Worm (Caenorhabditis elegans): ENCODE data around the gene bus-8A.

Gene bus-8A

DNA sequence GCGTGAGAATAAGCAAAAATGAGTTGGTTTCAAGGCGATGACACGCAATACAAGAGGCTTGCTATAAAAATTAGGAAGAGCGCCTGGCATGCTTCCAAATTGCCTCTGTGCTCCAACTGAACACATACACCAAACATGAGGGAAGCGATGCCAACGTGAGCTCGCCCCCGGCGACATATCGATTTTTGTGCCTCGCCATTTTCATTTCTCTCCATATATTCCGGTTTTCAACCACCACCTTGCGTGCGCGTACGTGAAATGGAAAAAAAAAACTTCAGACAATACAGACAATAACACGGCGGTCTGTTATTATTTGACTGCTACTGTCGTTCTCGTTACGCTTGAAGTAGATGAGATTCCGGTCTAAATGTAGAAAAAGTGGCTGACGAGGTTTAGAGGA lies 15.2 kb downstream of the bus-8A start:
- TF ChIP-seq B0310.2 (tag; optimal IDR thresholded peaks at IDR 0.05), result no peak

DNA sequence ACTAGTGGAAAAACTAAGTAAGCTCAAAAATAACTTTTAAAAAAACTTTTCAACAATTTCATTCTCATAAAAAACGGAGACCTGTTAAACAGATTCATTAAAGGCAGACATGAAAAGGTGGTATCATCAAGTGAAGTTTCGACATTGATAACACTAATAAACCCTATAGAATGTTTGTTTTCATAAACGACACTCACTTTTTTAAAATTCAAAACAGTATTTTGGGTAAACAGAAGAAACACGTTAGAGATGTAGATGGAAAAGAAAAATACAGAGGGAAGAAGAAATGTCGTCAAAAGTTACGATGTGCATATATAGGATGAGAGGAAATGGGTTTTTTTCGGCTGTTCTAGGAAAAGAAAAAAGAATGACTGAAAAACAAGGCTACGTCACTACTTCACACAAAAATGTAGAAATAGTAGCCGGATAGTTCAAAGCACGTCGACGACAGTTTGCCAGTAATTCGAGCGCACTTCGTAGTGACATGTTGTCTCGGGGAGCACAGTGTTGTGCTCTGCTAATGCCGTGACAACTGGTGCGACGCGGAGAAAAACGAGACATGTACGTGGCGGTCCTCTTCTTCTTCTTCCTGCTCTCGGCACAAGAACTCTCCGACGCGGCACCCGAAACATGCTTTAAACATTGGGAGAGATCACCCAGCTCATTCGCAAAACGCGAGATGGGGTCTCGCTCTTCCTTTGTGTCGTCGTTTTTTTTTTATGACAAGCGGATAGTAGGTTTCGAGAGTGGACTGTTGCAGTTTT lies 16.6 kb downstream of the bus-8A start:
- TF ChIP-seq tbx-11 (GFP tag; IDR thresholded peaks at IDR 0.05), result no peak
- TF ChIP-seq hmg-4 (GFP tag; optimal IDR thresholded peaks at IDR 0.05), result peak; percentile 15

DNA sequence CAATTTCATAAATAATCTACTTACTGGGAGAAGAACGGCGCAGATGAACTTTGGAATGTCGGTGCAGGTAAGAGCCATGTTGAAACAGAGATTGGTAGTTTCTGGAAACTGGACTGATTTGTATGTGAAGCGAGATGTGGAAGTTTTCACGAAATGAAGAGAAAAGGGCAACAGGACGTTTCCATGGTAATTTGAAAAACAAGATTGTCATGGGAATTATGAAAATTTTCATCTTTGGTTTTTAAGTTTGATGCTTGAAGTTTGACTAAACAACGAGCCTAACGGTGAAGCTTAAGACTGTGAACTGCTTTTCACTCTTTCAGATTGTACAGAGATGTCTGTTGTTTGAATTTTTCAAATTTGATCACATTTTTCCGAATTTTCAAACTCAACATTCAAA lies 19.5 kb downstream of the bus-8A start, which contains the start of gene T23F2.3:
Gene T23F2.3 (minus strand): TSS at position 101 of the 400 bp plus-strand sequence.
- no peak for TF ChIP-seq sea-1 (GFP tag; conservative IDR thresholded peaks at IDR 0.05)

DNA sequence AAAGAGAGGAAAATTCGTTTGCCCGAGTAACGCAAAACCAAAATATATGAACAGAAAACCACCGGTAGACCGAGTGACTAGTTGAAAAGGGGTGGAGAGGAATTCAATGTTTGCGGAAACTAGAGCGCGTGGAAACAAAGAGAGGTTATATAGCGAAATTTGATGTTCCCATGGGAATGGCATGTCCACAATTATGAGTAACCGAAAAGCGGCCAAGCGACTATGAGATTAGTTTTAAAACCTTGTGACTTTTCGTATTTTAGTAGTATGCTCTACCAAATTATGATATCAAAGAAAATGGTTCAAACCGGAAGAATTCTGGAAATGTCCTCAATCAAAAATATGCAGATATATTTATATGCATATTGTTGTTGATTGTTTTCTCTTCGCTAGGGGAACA lies 20.0 kb downstream of the bus-8A start:
- TF ChIP-seq aly-1 (tag; optimal IDR thresholded peaks at IDR 0.05) (no peak), ama-1 (optimal IDR thresholded peaks at IDR 0.05) (no peak), F13C5.2 (tag; optimal IDR thresholded peaks at IDR 0.05) (no peak), flt-1 (GFP tag; IDR thresholded peaks at IDR 0.05) (no peak), hmbx-1 (tag; optimal IDR thresholded peaks at IDR 0.05) (no peak), scrt-1 (GFP tag; IDR thresholded peaks at IDR 0.05) (no peak), ceh-36 (tag; optimal IDR thresholded peaks at IDR 0.05) (no peak), hmg-4 (GFP tag; optimal IDR thresholded peaks at IDR 0.05) (no peak), hnd-1 (tag; optimal IDR thresholded peaks at IDR 0.05) (no peak), ets-7 (tag; optimal IDR thresholded peaks at IDR 0.05) (no peak), pes-1 (GFP tag; IDR thresholded peaks at IDR 0.05) (no peak), tbx-37 (GFP tag; conservative IDR thresholded peaks at IDR 0.05) (no peak), B0310.2 (tag; optimal IDR thresholded peaks at IDR 0.05) (no peak), tra-4 (tag; optimal IDR thresholded peaks at IDR 0.05) (no peak), tbx-11 (GFP tag; IDR thresholded peaks at IDR 0.05) (no peak), ceh-13 (GFP tag; optimal IDR thresholded peaks at IDR 0.05) (no peak), sea-1 (GFP tag; conservative IDR thresholded peaks at IDR 0.05) (no peak)

DNA sequence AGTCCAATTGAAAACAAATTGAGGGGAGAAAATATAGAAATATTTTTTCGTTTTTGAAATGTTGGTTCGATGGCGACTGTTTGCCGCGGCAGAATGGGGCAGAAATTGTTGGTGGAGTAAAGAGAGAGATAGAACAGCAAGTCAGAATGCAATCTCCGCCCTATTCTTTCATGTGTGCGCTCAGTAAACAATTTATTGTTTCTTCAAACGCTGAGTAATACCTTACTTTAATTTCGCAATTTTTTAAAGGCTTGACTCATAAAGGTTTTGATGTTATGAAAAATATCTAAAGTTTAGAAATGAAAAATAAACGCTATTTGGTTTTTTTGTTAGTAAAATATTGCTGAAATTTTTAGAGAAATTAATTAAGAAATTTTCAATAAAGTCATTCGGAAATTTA lies 21.6 kb downstream of the bus-8A start:
- TF ChIP-seq hmg-4 (GFP tag; optimal IDR thresholded peaks at IDR 0.05) (no peak), hnd-1 (tag; optimal IDR thresholded peaks at IDR 0.05) (no peak)

DNA sequence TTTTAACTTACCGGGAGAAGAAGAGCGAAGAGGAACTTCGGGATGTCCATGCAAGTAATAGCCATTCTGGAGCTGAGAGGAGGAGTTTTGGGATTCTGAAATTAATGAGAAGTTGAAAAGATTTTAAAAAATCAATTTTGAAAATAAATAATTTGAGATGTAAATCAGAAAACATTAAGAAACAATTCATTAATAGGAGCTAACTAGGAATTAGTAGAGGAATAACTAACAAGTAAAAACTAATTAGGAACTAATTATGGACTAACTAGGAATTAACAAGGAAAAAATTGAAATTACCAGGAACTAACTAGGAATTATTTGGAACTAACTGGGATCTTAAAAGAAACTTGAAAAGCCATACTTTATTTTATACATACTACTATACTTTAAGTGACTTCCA lies 22.3 kb downstream of the bus-8A start, which contains the start of gene T23F2.4:
Gene T23F2.4 (minus strand): TSS at position 101 of the 400 bp plus-strand sequence.
- TF ChIP-seq scrt-1 (GFP tag; IDR thresholded peaks at IDR 0.05) (no peak), ama-1 (optimal IDR thresholded peaks at IDR 0.05) (no peak), ceh-13 (GFP tag; optimal IDR thresholded peaks at IDR 0.05) (no peak), tbx-11 (GFP tag; IDR thresholded peaks at IDR 0.05) (no peak), hnd-1 (tag; optimal IDR thresholded peaks at IDR 0.05) (no peak), tbx-37 (GFP tag; conservative IDR thresholded peaks at IDR 0.05) (no peak), aly-1 (tag; optimal IDR thresholded peaks at IDR 0.05) (no peak), hmbx-1 (tag; optimal IDR thresholded peaks at IDR 0.05) (no peak), ceh-36 (tag; optimal IDR thresholded peaks at IDR 0.05) (no peak)

DNA sequence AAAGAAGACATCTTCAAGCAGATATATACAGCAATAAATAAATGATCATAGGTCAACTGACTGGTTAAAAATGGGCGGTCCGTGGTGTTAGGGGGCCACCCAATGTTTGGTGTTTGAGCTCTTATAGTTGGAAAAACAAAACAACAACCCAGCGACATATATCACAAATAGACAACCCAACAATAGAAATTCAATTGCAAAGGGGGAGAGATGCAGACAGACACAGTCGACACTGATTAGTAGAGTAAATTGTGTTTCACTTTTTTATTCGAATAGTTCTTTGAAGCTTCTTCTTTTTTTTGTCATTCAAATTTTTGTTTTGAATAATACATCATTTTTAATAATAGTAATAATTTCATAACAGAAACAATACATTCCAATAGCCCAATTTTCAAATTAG lies 22.7 kb downstream of the bus-8A start:
- TF ChIP-seq flt-1 (GFP tag; IDR thresholded peaks at IDR 0.05) (no peak), tra-4 (tag; optimal IDR thresholded peaks at IDR 0.05) (no peak), tbx-11 (GFP tag; IDR thresholded peaks at IDR 0.05) (no peak), hmg-4 (GFP tag; optimal IDR thresholded peaks at IDR 0.05) (no peak), ceh-13 (GFP tag; optimal IDR thresholded peaks at IDR 0.05) (no peak), hnd-1 (tag; optimal IDR thresholded peaks at IDR 0.05) (no peak), tbx-37 (GFP tag; conservative IDR thresholded peaks at IDR 0.05) (no peak), scrt-1 (GFP tag; IDR thresholded peaks at IDR 0.05) (no peak), hmbx-1 (tag; optimal IDR thresholded peaks at IDR 0.05) (no peak), aly-1 (tag; optimal IDR thresholded peaks at IDR 0.05) (no peak), pes-1 (GFP tag; IDR thresholded peaks at IDR 0.05) (no peak), B0310.2 (tag; optimal IDR thresholded peaks at IDR 0.05) (no peak), ama-1 (optimal IDR thresholded peaks at IDR 0.05) (no peak), sea-1 (GFP tag; conservative IDR thresholded peaks at IDR 0.05) (no peak), F13C5.2 (tag; optimal IDR thresholded peaks at IDR 0.05) (no peak), ceh-36 (tag; optimal IDR thresholded peaks at IDR 0.05) (no peak), ets-7 (tag; optimal IDR thresholded peaks at IDR 0.05) (no peak)

DNA sequence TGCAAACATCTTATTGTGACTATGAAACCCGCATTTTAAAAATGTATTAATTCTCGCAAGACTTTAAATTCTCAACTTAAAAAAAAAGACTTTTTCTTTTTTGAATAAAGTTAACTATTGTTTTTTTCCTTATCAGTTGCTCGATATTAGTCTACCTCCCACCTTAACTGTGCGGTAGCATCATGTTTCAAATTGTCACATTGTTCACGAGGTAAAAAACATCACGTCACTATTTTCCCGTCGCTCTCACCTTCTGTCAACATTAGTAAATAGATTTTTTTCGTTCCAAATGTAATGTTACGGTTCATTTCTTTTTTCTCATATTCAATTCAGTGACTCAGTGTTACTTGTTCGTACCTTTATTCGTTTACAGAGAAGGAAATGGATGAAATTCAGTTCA lies 23.6 kb downstream of the bus-8A start:
- no peak for TF ChIP-seq aly-1 (tag; optimal IDR thresholded peaks at IDR 0.05)
- no peak for TF ChIP-seq F13C5.2 (tag; optimal IDR thresholded peaks at IDR 0.05)
- no peak for TF ChIP-seq ceh-36 (tag; optimal IDR thresholded peaks at IDR 0.05)
- no peak for TF ChIP-seq ets-7 (tag; optimal IDR thresholded peaks at IDR 0.05)
- TF ChIP-seq B0310.2 (tag; optimal IDR thresholded peaks at IDR 0.05), result no peak
- no peak for TF ChIP-seq tbx-37 (GFP tag; conservative IDR thresholded peaks at IDR 0.05)
- TF ChIP-seq pes-1 (GFP tag; IDR thresholded peaks at IDR 0.05), result no peak
- TF ChIP-seq tra-4 (tag; optimal IDR thresholded peaks at IDR 0.05), result no peak
- no peak for TF ChIP-seq scrt-1 (GFP tag; IDR thresholded peaks at IDR 0.05)
- TF ChIP-seq hmg-4 (GFP tag; optimal IDR thresholded peaks at IDR 0.05), result no peak
- no peak for TF ChIP-seq tbx-11 (GFP tag; IDR thresholded peaks at IDR 0.05)
- TF ChIP-seq hmbx-1 (tag; optimal IDR thresholded peaks at IDR 0.05), result no peak
- no peak for TF ChIP-seq flt-1 (GFP tag; IDR thresholded peaks at IDR 0.05)
- no peak for TF ChIP-seq ama-1 (optimal IDR thresholded peaks at IDR 0.05)
- TF ChIP-seq ceh-13 (GFP tag; optimal IDR thresholded peaks at IDR 0.05), result no peak
- no peak for TF ChIP-seq hnd-1 (tag; optimal IDR thresholded peaks at IDR 0.05)
- no peak for TF ChIP-seq sea-1 (GFP tag; conservative IDR thresholded peaks at IDR 0.05)

All from whole organism, early embryonic.